Worm (Caenorhabditis elegans) whole organism, L1 larva: ENCODE data around the gene R03G8.1.

Source experiments
- aly-2 ChIP-seq: fragments of 150-350 bp; optimal IDR thresholded peaks from 2 replicates; lab custom pipeline; 2014; ENCODE audit warnings: missing biosample characterization, missing genetic modification characterization
- ama-1 ChIP-seq: fragments of 150-350 bp; optimal IDR thresholded peaks from 2 replicates; lab custom pipeline; 2014
- blmp-1 ChIP-seq: fragments of 150-350 bp; optimal IDR thresholded peaks from 2 replicates; lab custom pipeline; 2014; ENCODE audit warnings: missing biosample characterization, missing genetic modification characterization
- ceh-8 ChIP-seq: fragments of 200-800 bp; sonication (Bioruptor generic); optimal IDR thresholded peaks from 2 replicates; lab custom pipeline; 2018; ENCODE audit warnings: mild to moderate bottlenecking, missing genetic modification characterization, moderate library complexity, missing compliant biosample characterization
- ceh-82 ChIP-seq, 3 experiments: fragments of 150-350 bp in 1 of 3; sonication (generic microtip) in 2 of 3; optimal IDR thresholded peaks; 2 replicates each; lab custom pipeline; 2014 to 2017; ENCODE audit warnings: missing biosample characterization in 3 of 3, missing genetic modification characterization in 3 of 3
- ceh-90 ChIP-seq: sonication (generic microtip); optimal IDR thresholded peaks from 2 replicates; lab custom pipeline; 2016; ENCODE audit warnings: missing genetic modification characterization, missing compliant biosample characterization
- dpl-1 ChIP-seq, 3 experiments: fragments of 150-350 bp in 2 of 3; sonication (generic microtip) in 1 of 3; optimal IDR thresholded peaks; 2 replicates each; lab custom pipeline; 2014 to 2017; ENCODE audit warnings: missing biosample characterization in 3 of 3, missing genetic modification characterization in 3 of 3, missing genetic modification reagents in 3 of 3
- efl-1 ChIP-seq, 4 experiments: fragments of 150-350 bp; optimal IDR thresholded peaks in 3 of 4; peaks in 1 of 4; 1 replicate in 1 of 4; 2 replicates in 3 of 4; lab custom pipeline; 2014; ENCODE audit warnings: missing biosample characterization in 2 of 4, missing genetic modification characterization in 2 of 4, missing genetic modification reagents in 2 of 4
- efl-3 ChIP-seq: fragments of 200-800 bp; sonication (Bioruptor generic); optimal IDR thresholded peaks from 2 replicates; lab custom pipeline; 2018; ENCODE audit warnings: mild to moderate bottlenecking, missing genetic modification characterization, missing compliant biosample characterization
- elt-2 ChIP-seq: sonication (generic microtip); optimal IDR thresholded peaks from 2 replicates; lab custom pipeline; 2016; ENCODE audit warnings: missing genetic modification characterization, mild to moderate bottlenecking, inconsistent platforms, missing compliant biosample characterization, missing genetic modification reagents
- elt-3 ChIP-seq, 6 experiments: fragments of 150-350 bp in 1 of 6; sonication (generic microtip); optimal IDR thresholded peaks; 2 replicates each; lab custom pipeline; 2017 to 2018; ENCODE audit warnings: missing biosample characterization in 6 of 6, missing genetic modification characterization in 6 of 6, inconsistent platforms in 1 of 6
- fos-1 ChIP-seq: fragments of 150-350 bp; optimal IDR thresholded peaks from 2 replicates; lab custom pipeline; 2014; ENCODE audit warnings: missing biosample characterization, missing genetic modification characterization
- grh-1 ChIP-seq: fragments of 200-800 bp; sonication (Bioruptor generic); IDR thresholded peaks from 2 replicates; pipeline ENCODE4 v1.3.6; 2022; ENCODE audit warnings: missing genetic modification reagents, missing genetic modification characterization, missing compliant biosample characterization
- irx-1 ChIP-seq: sonication (generic microtip); optimal IDR thresholded peaks from 2 replicates; lab custom pipeline; 2016; ENCODE audit warnings: missing genetic modification characterization, missing compliant biosample characterization
- lin-13 ChIP-seq: fragments of 150-350 bp; optimal IDR thresholded peaks from 2 replicates; lab custom pipeline; 2014; ENCODE audit warnings: missing biosample characterization, missing genetic modification reagents, missing genetic modification characterization
- lin-14 ChIP-seq: fragments of 200-800 bp; sonication (Bioruptor generic); optimal IDR thresholded peaks from 2 replicates; lab custom pipeline; 2018; ENCODE audit warnings: mild to moderate bottlenecking, missing genetic modification characterization, moderate library complexity, missing compliant biosample characterization
- lin-15B ChIP-seq: fragments of 150-350 bp; sonication (generic microtip); optimal IDR thresholded peaks from 3 replicates; lab custom pipeline; 2014; ENCODE audit warnings: missing biosample characterization, missing genetic modification characterization
- lin-35 ChIP-seq, 2 experiments: fragments of 150-350 bp; optimal IDR thresholded peaks; 2 replicates each; lab custom pipeline; 2014; ENCODE audit warnings: missing biosample characterization in 2 of 2, missing genetic modification characterization in 2 of 2, missing genetic modification reagents in 2 of 2
- lsy-2 ChIP-seq, 2 experiments: fragments of 150-350 bp; optimal IDR thresholded peaks; 2 replicates each; lab custom pipeline; 2014; ENCODE audit warnings: missing biosample characterization in 2 of 2, missing genetic modification characterization in 2 of 2
- mdl-1 ChIP-seq, 2 experiments: fragments of 150-350 bp; optimal IDR thresholded peaks; 2 replicates each; lab custom pipeline; 2014 to 2017; ENCODE audit warnings: missing biosample characterization in 2 of 2, missing genetic modification characterization in 2 of 2, inconsistent platforms in 1 of 2
- mep-1 ChIP-seq: fragments of 150-350 bp; optimal IDR thresholded peaks from 2 replicates; lab custom pipeline; 2014; ENCODE audit warnings: missing biosample characterization, missing genetic modification characterization
- nhr-12 ChIP-seq: sonication (generic microtip); optimal IDR thresholded peaks from 2 replicates; lab custom pipeline; 2017; ENCODE audit warnings: missing biosample characterization, missing genetic modification characterization
- nhr-19 ChIP-seq: fragments of 200-800 bp; sonication (Bioruptor generic); conservative IDR thresholded peaks from 2 replicates; pipeline ENCODE4 v1.3.6; 2022; ENCODE audit warnings: missing genetic modification characterization, missing compliant biosample characterization
- nhr-20 ChIP-seq: sonication (generic microtip); optimal IDR thresholded peaks from 2 replicates; lab custom pipeline; 2016; ENCODE audit warnings: mild to moderate bottlenecking, missing genetic modification characterization, missing compliant biosample characterization
- nhr-237 ChIP-seq: fragments of 150-350 bp; optimal IDR thresholded peaks from 2 replicates; lab custom pipeline; 2014; ENCODE audit warnings: missing biosample characterization, missing genetic modification characterization
- nhr-28 ChIP-seq: fragments of 150-350 bp; optimal IDR thresholded peaks from 2 replicates; lab custom pipeline; 2014; ENCODE audit warnings: missing biosample characterization, missing genetic modification characterization
- nhr-47 ChIP-seq: sonication (generic microtip); optimal IDR thresholded peaks from 2 replicates; lab custom pipeline; 2016; ENCODE audit warnings: mild to moderate bottlenecking, missing genetic modification characterization, moderate library complexity, missing compliant biosample characterization
- nhr-71 ChIP-seq: sonication (generic microtip); optimal IDR thresholded peaks from 2 replicates; lab custom pipeline; 2016; ENCODE audit warnings: mild to moderate bottlenecking, missing genetic modification characterization, moderate library complexity, missing compliant biosample characterization
- nhr-77 ChIP-seq: fragments of 150-350 bp; optimal IDR thresholded peaks from 2 replicates; lab custom pipeline; 2014; ENCODE audit warnings: missing biosample characterization, missing genetic modification characterization
- nhr-84 ChIP-seq: sonication (generic microtip); optimal IDR thresholded peaks from 2 replicates; lab custom pipeline; 2017; ENCODE audit warnings: missing biosample characterization, missing genetic modification characterization
- nhr-85 ChIP-seq: sonication (generic microtip); peaks from one replicate; lab custom pipeline; 2016; ENCODE audit warnings: missing genetic modification characterization, inconsistent platforms, missing compliant biosample characterization
- nhr-90 ChIP-seq: sonication (generic microtip); optimal IDR thresholded peaks from 2 replicates; lab custom pipeline; 2016; ENCODE audit warnings: mild to moderate bottlenecking, missing genetic modification characterization, missing compliant biosample characterization; ENCODE audit not compliant: poor library complexity
- pax-3 ChIP-seq: fragments of 200-800 bp; sonication (Bioruptor generic); optimal IDR thresholded peaks from 2 replicates; lab custom pipeline; 2018; ENCODE audit warnings: mild to moderate bottlenecking, missing genetic modification characterization, moderate library complexity, missing compliant biosample characterization
- skn-1 ChIP-seq: fragments of 150-350 bp; optimal IDR thresholded peaks from 2 replicates; lab custom pipeline; 2014; ENCODE audit warnings: missing biosample characterization, missing genetic modification characterization
- snu-23 ChIP-seq: sonication (generic microtip); optimal IDR thresholded peaks from 2 replicates; lab custom pipeline; 2016; ENCODE audit warnings: missing genetic modification characterization, missing compliant biosample characterization
- sox-4 ChIP-seq: sonication (generic microtip); optimal IDR thresholded peaks from 2 replicates; lab custom pipeline; 2016; ENCODE audit warnings: missing genetic modification characterization, missing compliant biosample characterization
- sptf-1 ChIP-seq: fragments of 150-350 bp; optimal IDR thresholded peaks from 2 replicates; lab custom pipeline; 2014; ENCODE audit warnings: missing biosample characterization, missing genetic modification characterization
- tbx-2 ChIP-seq: sonication (generic microtip); optimal IDR thresholded peaks from 2 replicates; lab custom pipeline; 2016; ENCODE audit warnings: missing genetic modification characterization, missing compliant biosample characterization
- unc-130 ChIP-seq: fragments of 150-350 bp; optimal IDR thresholded peaks from 2 replicates; lab custom pipeline; 2017; ENCODE audit warnings: missing biosample characterization, missing genetic modification characterization, inconsistent platforms
- vab-15 ChIP-seq: sonication (generic microtip); optimal IDR thresholded peaks from 2 replicates; lab custom pipeline; 2017; ENCODE audit warnings: missing genotype, mild to moderate bottlenecking, missing genetic modification characterization, missing compliant biosample characterization
- xbp-1 ChIP-seq: sonication (generic microtip); optimal IDR thresholded peaks from 2 replicates; lab custom pipeline; 2016; ENCODE audit warnings: missing genetic modification characterization, missing compliant biosample characterization
- zip-4 ChIP-seq: fragments of 200-800 bp; sonication (Bioruptor generic); optimal IDR thresholded peaks from 2 replicates; lab custom pipeline; 2018; ENCODE audit warnings: mild to moderate bottlenecking, missing genetic modification characterization, moderate library complexity, missing compliant biosample characterization

R03G8.1 gene

ce11 chrX:13108664-13109063, 24.3 kb downstream of the R03G8.1 start:
- TF ChIP-seq elt-2 (tag; lab: Kevin White, UChicago) = peak; percentile 12
- TF ChIP-seq nhr-28 (tag; lab: Kevin White, UChicago) = no peak
- TF ChIP-seq nhr-85 = peak; percentile 48
- TF ChIP-seq nhr-90 (tag; lab: Kevin White, UChicago) = peak; percentile 3
- peak; percentile 6 for TF ChIP-seq nhr-20 (tag; lab: Kevin White, UChicago)
- peak; percentile 12 for TF ChIP-seq ama-1 (lab: Kevin White, UChicago)
- TF ChIP-seq aly-2 = no peak
- TF ChIP-seq mdl-1 (tag; optimal IDR thresholded peaks at IDR 0.05; lab: Kevin White, UChicago) = no peak
- peak; percentile 30 for TF ChIP-seq nhr-71 (tag; lab: Kevin White, UChicago)

DNA sequence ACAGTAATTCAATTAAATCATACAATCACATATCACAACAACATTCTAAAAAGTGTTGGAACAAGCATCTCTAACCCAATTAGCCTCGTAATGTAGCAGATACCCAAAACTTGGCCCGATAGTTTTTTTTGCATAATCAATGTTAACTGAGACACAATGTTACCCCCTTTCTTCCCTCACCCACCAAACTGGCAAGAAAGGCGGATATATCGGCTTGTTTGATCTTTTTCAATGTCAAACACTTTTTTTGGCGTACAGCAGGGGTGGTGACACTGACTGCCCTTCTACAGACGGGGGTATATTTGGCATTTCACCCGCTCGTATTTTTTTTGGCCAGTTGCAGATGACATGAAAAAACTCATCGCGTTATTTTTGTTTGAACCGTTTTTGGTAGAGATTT, 25.6 kb downstream of the R03G8.1 start:
- TF ChIP-seq nhr-71 (tag; lab: Kevin White, UChicago) = no peak
- no peak for TF ChIP-seq lsy-2 (tag; optimal IDR thresholded peaks at IDR 0.05; lab: Kevin White, UChicago)
- no peak for TF ChIP-seq skn-1
- TF ChIP-seq ceh-8 (GFP tag; lab: Kevin White, UChicago) = no peak
- no peak for TF ChIP-seq ceh-82 (tag; optimal IDR thresholded peaks at IDR 0.05; lab: Kevin White, UChicago)
- TF ChIP-seq nhr-237 (tag; lab: Kevin White, UChicago) = no peak
- TF ChIP-seq efl-3 (GFP tag; lab: Kevin White, UChicago) = no peak
- TF ChIP-seq sox-4 (tag; lab: Kevin White, UChicago) = no peak
- no peak for TF ChIP-seq lin-13 (GFP tag; lab: Kevin White, UChicago)
- TF ChIP-seq pax-3 (tag; lab: Kevin White, UChicago) = no peak
- TF ChIP-seq lin-15B (tag; lab: Kevin White, UChicago) = no peak
- TF ChIP-seq mep-1 (tag; lab: Kevin White, UChicago) = no peak
- peak; percentile 44 for TF ChIP-seq nhr-85
- no peak for TF ChIP-seq zip-4 (GFP tag; lab: Kevin White, UChicago)
- TF ChIP-seq aly-2 = no peak
- no peak for TF ChIP-seq nhr-12 (tag; lab: Kevin White, UChicago)
- no peak for TF ChIP-seq efl-1 (optimal IDR thresholded peaks at IDR 0.05; lab: Kevin White, UChicago)
- peak in 1 of 2 experiments; percentile 87 for TF ChIP-seq efl-1 (GFP tag; optimal IDR thresholded peaks at IDR 0.05 in 1 of 2; lab: Kevin White, UChicago)

ce11 chrX:13112664-13113063, 28.3 kb downstream of the R03G8.1 start:
- peak in 3 of 6 experiments; percentile 17 to 91 (median 76) for TF ChIP-seq elt-3 (tag; optimal IDR thresholded peaks at IDR 0.05; lab: Kevin White, UChicago)
- TF ChIP-seq fos-1 (tag; lab: Kevin White, UChicago) = no peak

ce11 chrX:13113457-13113856, 29.1 kb downstream of the R03G8.1 start, which contains the start of gene F17H10.2:
TSS of gene F17H10.2 (plus strand) at chrX:13113772.
- TF ChIP-seq lin-14 (GFP tag; lab: Kevin White, UChicago) = peak; percentile 87
- peak in 2 of 6 experiments; percentile 67 to 96 for TF ChIP-seq elt-3 (tag; optimal IDR thresholded peaks at IDR 0.05; lab: Kevin White, UChicago)
- TF ChIP-seq nhr-19 (GFP tag; lab: Robert Waterston, UW) = peak; percentile 68
- TF ChIP-seq vab-15 (tag; lab: Kevin White, UChicago) = peak; percentile 77
- no peak for TF ChIP-seq nhr-84
- TF ChIP-seq nhr-90 (tag; lab: Kevin White, UChicago) = peak; percentile 66
- TF ChIP-seq snu-23 (GFP tag; lab: Kevin White, UChicago) = peak; percentile 73
- TF ChIP-seq mdl-1 (tag; optimal IDR thresholded peaks at IDR 0.05; lab: Kevin White, UChicago) = peak in 1 of 2 experiments; percentile 91
- TF ChIP-seq ceh-8 (GFP tag; lab: Kevin White, UChicago) = no peak
- peak; percentile 98 for TF ChIP-seq nhr-85
- peak; percentile 62 for TF ChIP-seq irx-1
- TF ChIP-seq grh-1 (GFP tag; lab: Robert Waterston, UW) = peak; percentile 54; the same call in 1 of the 2 replicates
- no peak for TF ChIP-seq sptf-1 (tag; lab: Kevin White, UChicago)
- TF ChIP-seq dpl-1 (GFP tag; optimal IDR thresholded peaks at IDR 0.05; lab: Kevin White, UChicago) = peak in 2 of 3 experiments; percentile 9 to 18
- TF ChIP-seq unc-130 (tag; lab: Kevin White, UChicago) = peak; percentile 77
- no peak for TF ChIP-seq nhr-77 (tag; lab: Kevin White, UChicago)
- TF ChIP-seq mep-1 (tag; lab: Kevin White, UChicago) = peak; percentile 57
- TF ChIP-seq nhr-28 (tag; lab: Kevin White, UChicago) = no peak
- peak in 1 of 2 experiments; percentile 72 for TF ChIP-seq lin-35 (GFP tag; optimal IDR thresholded peaks at IDR 0.05; lab: Kevin White, UChicago)
- TF ChIP-seq nhr-47 (tag; lab: Kevin White, UChicago) = peak; percentile 34
- no peak for TF ChIP-seq ama-1 (lab: Kevin White, UChicago)
- peak; percentile 93 for TF ChIP-seq blmp-1 (tag; lab: Kevin White, UChicago)
- TF ChIP-seq xbp-1 (tag; lab: Kevin White, UChicago) = no peak
- TF ChIP-seq efl-1 (optimal IDR thresholded peaks at IDR 0.05; lab: Kevin White, UChicago) = peak in 1 of 2 experiments; percentile 1
- peak in 1 of 2 experiments; percentile 89 for TF ChIP-seq efl-1 (GFP tag; optimal IDR thresholded peaks at IDR 0.05 in 1 of 2; lab: Kevin White, UChicago)
- TF ChIP-seq nhr-20 (tag; lab: Kevin White, UChicago) = peak; percentile 85
- no peak for TF ChIP-seq ceh-90 (tag; lab: Kevin White, UChicago)
- peak; percentile 55 for TF ChIP-seq tbx-2 (tag; lab: Kevin White, UChicago)
- peak; percentile 19 to 44 for TF ChIP-seq lsy-2 (tag; optimal IDR thresholded peaks at IDR 0.05; lab: Kevin White, UChicago)
- TF ChIP-seq skn-1 = peak; percentile 51
- TF ChIP-seq zip-4 (GFP tag; lab: Kevin White, UChicago) = no peak
- peak; percentile 83 for TF ChIP-seq nhr-71 (tag; lab: Kevin White, UChicago)
